Fruit fly (Drosophila melanogaster) whole organism: ENCODE data around the gene Hira.

Source experiments
- CG8478 ChIP-seq: fragments of >200 bp; optimal IDR thresholded peaks from 2 replicates; lab custom pipeline; 2018; ENCODE audit warnings: inconsistent platforms
- Dll ChIP-seq: fragments of >200 bp; optimal IDR thresholded peaks from 2 replicates; lab custom pipeline; 2017
- EcR ChIP-seq, 2 experiments: fragments of >200 bp; optimal IDR thresholded peaks; 2 replicates each; lab custom pipeline; 2017; ENCODE audit warnings: missing biosample characterization in 2 of 2, missing genetic modification characterization in 2 of 2, missing genetic modification reagents in 2 of 2
- pan ChIP-seq: fragments of >200 bp; optimal IDR thresholded peaks from 2 replicates; lab custom pipeline; 2017
- psq ChIP-seq: fragments of >200 bp; optimal IDR thresholded peaks from 2 replicates; lab custom pipeline; 2017
- usp ChIP-seq: fragments of >200 bp; optimal IDR thresholded peaks from 2 replicates; lab custom pipeline; 2017; ENCODE audit warnings: missing biosample characterization, missing genetic modification characterization, mixed read lengths

The Hira gene

DNA sequence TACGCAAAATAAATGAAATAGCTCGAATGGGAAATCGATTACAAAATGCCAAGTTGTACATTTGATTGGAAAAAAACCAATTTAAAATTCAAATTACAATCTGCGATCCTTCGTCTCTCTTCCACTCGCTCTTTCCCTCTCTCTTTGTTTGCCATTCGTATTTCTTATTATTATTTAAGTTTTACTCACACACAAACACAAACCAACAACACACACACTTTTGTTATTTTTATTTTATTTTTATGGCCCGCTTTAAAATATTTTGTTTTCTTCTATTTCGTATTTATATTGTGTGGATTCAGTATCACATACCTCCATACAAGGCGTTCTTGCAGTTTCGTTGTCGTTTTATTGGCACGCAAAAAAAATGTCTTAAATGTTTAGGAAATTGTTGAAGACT, 25.8 kb upstream of the Hira start:
- TF ChIP-seq CG8478 (lab: Kevin White, UChicago) (no peak), psq (lab: Kevin White, UChicago) (no peak), pan (lab: Kevin White, UChicago) (no peak), Dll (lab: Kevin White, UChicago) (no peak), EcR (GFP tag; optimal IDR thresholded peaks at IDR 0.05; lab: Kevin White, UChicago) (no peak), usp (no peak)

DNA sequence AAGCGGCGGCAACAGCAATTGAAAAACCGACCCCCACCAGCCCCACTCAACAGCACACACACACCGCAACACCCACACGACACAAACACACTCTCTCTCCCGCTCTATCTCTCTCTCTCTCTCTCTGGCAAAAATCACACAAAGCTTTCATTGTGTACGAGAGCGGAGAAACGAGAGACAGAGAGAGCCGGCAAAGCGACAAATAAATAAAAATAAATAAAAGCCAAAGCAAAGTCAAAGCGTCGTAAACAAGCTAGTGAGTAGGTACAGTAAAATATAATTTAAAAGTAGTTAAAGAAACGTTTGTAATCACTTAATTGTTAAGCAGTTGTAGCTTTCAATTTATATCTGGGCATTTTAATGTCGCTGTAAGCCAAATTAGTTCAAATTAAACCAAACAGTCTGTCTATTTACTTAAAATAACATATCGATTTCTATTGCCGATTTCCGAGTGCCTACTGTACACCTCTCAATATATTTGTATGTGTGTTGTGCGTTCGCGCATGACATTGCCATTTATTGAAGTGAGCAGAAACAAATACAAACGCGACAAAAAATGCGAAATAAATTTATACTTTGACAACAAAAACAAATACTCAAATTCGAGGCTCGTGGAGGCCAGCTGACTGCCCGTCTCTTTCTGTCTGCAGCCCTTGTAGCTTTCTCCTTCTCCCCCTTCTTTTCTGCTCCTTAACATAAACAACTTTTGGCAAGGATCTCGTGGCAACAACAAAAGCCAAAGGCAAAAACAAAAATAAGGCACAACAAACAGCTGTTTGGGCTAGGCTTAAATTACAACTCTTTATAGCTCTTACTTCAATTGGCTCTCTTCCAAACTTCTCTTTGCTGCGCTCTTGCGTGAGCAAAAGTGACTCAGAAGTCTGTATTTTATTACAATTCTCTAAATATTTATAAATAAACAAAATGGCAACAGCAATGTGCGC, 24.9 kb upstream of the Hira start:
- TF ChIP-seq EcR (GFP tag; optimal IDR thresholded peaks at IDR 0.05; lab: Kevin White, UChicago) (no peak), usp (no peak), pan (lab: Kevin White, UChicago) (no peak), CG8478 (lab: Kevin White, UChicago) (no peak), psq (lab: Kevin White, UChicago) (no peak), Dll (lab: Kevin White, UChicago) (peak; percentile 97)

DNA sequence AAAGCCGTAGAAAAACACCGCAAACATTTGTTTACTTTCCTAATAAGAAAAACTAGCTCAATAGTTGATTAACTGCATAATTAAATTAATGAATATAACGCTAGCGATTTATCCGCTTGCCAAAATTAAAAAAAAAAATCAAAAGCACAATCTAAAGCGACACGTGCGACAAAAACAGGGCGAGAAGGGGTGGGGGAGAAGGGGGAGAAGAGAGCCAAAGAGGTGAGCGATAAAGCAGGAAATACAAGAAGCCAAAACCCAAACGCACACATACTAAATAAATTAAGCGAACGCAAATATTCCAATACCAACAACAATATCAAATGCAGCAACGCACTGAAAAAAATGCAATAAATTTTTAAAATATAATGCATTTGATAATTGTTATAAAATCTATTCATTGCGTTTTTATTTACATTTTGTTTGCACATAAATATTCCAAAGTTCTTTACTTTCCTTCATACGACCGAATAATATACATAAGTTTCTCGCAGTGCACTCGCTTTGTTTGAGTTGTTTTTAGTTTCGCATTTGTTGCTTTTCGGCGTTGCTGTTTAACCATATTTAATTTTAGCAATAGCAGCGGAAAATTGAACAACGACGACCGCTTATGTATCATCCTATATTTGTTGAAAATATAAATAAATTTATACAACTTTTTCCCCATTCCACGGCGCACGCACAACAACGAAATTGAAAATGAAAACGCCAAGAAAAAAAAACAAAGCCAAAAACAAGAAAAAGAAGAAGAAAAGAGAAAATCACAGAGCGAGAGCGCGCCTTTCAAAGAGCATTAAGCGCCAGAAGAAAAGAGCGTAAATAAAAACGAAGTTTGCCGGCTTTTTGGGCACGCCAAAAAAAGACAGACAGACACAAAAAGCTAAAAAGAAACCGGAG, 23.7 kb upstream of the Hira start:
- TF ChIP-seq CG8478 (lab: Kevin White, UChicago) (no peak), psq (lab: Kevin White, UChicago) (no peak), EcR (GFP tag; optimal IDR thresholded peaks at IDR 0.05; lab: Kevin White, UChicago) (no peak), pan (lab: Kevin White, UChicago) (no peak), usp (no peak), Dll (lab: Kevin White, UChicago) (no peak)

DNA sequence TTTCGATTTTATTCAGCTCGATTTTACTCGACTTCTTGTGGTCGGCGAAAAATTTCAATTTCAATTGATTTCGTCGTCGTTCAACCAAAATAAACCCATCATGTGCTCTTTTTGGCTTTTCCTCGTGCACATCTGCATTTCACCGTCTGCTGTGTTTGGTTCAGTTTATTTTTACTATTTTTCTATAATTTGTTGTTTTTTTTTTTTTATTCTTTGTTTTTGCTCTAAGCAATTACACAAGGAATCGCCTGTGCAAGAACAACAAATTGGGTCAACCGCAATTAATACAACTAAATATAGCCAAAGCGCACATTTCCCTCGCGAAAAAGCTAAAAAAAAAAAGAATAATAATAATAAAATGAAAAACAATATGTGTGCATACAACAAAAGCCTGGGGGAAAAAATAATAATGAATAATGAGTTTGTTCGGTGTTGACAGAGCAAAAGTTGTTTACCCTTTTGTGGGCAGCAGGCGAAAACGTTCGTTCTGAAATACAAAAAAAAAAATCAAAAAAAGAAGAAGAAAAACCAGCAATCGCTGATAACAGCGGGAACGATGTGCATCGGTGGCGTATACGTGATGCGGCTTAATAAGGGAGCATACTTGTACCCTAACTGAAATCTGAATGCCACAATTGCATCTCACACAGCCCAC, 22.2 kb upstream of the Hira start:
- TF ChIP-seq EcR (GFP tag; optimal IDR thresholded peaks at IDR 0.05; lab: Kevin White, UChicago) (no peak), psq (lab: Kevin White, UChicago) (no peak), usp (no peak), Dll (lab: Kevin White, UChicago) (no peak), pan (lab: Kevin White, UChicago) (no peak), CG8478 (lab: Kevin White, UChicago) (no peak)

DNA sequence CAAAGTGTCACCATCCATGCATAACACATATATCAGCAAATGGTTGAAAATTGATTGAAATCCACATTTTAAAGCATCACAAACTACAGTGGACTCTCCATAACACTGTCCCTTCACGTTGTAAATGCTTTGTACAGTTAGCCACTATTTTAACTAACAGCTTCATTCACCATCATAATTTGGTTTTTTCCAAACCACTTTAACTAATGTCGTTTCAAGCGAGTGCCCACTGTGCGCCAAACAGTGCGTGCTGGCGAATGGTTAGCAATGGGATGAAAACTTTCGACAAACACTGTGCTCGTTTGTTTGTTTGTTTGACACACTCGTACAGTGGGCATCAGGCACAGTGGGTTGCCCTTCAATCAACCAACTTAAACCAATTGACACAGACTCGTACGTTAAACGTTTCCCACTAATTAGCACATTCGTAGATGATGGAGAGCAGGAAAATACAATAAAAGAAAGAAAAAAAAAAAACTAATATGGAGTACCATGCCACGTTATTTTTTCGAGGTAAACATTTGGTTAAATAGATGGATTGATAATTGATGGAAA, 21.6 kb upstream of the Hira start:
- no peak for TF ChIP-seq psq (lab: Kevin White, UChicago)
- TF ChIP-seq Dll (lab: Kevin White, UChicago) = no peak
- no peak for TF ChIP-seq EcR (GFP tag; optimal IDR thresholded peaks at IDR 0.05; lab: Kevin White, UChicago)
- no peak for TF ChIP-seq pan (lab: Kevin White, UChicago)
- TF ChIP-seq usp = no peak
- no peak for TF ChIP-seq CG8478 (lab: Kevin White, UChicago)

DNA sequence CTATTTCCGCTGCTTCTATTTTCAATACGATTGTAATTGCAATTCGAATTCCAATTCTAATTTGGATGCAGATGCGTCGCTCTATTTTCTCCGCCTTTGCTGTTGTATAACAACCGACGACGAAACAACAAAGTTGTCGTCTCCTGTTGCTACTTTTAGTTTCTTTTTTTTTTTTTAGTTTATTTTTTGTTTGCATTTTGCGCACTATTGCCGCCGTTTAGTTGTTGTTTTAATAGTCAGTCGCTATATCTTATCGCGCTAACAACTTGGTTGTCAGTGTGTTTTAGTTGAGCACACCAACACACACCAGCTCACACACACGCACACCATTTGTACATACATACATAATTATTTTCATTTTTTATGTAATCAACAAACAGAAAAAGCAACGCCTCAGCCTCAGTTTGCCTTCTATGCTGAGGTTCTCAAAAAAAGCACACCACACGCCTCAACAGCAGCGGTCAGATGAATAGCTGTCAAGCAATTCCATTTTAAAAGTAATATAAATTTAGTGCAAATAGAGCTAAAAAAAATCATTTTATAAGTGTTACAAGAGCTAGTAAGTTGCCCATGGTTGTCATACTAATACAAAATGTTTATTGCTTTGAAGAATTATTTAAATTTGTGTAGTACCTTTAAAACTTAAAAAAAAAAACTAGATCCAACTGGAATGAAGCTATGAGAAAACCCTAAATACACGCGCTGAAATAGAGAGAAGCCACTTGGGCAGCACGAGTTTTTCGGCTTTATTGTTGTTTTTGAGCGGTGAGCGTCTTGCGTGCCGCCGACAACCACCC, 20.4 kb upstream of the Hira start:
- TF ChIP-seq CG8478 (lab: Kevin White, UChicago) = no peak

DNA sequence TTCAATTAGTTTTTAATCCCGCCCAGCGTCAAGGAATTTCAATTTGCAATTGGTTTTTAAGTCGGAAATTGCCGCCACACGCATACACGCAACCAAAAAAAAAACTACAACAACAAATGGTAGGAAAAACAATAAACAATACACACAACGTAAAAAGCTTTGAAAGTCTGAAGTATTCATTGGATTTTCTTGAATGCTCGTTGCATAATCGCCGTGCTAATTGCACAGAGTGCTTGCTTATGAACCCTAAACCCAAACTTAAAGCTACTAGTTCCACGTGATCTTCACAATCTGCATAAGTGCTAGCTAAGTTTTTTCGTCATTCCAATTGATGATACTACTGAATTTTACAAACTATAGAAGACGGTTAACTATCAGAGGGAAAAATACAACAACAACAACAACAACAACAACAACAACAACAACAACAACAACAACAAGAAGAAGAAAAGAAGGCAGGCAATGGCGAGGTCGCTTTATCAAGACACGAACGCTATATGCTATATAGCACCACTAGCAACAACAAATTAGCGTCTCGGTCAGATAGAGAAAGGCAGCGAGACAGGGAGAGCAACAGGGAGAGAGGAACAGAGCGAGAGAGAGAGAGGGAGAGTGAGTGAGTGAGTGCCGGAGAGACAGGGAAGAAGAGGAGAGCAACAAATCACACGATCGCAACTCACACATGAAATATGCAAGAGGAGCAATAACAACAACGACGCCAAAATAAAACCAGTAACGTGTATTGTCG, 19.6 kb upstream of the Hira start:
- TF ChIP-seq pan (lab: Kevin White, UChicago) (no peak), Dll (lab: Kevin White, UChicago) (no peak)

DNA sequence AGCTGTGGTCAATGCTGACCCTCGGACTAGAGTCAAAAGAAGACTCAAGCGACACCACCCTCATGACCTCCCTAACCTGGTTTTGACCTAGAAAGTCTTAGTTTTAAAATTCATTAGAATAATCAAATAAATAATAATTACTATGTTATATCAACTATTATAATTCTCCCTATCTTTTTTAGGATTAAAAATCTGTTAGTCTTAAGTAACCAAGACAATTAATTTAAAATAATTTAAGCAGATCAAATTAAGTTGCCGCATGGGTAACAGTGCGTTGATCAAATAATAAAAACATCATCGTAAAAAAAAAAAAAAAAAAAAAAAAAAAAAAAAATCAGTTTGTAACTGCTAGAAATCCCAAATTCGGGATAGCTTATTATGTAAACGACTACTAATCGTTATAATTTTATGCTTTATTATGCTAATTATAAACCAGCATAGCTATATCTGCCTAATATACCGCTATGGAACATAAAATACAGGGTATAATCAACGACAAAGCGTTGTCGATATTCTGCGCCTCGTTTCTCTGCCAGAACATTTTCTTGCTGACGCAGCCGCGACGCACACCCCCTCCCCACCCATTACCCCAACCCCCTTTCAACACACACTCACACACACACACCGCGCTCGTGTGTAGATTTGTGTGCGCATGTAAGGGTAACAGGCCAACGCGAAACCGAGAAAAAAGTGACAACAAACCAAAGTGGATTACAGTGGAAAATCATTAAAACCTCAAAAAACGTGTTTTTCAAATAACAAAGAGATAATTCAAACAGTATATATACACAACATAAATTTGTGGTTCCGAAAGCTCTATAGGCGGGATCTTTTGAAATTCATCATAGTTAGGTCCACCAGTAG, 18.7 kb upstream of the Hira start:
- peak; percentile 77 for TF ChIP-seq pan (lab: Kevin White, UChicago)

DNA sequence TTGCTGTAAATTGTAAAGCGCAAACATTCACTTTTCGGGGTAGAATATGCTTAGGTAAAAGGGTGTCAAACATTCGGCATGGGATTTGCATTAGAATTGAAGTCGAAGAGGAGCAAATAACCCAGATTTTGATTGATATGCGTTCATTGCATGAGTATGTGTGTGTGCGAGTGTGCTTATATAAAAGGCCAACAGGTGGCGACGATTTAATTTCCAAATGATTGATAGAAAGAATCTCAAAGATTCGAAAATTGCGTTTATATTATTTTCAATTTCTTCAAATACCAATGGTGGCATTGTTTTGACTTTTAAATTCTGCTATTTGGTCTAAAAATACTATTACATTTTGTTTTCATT, 18.1 kb upstream of the Hira start:
- TF ChIP-seq EcR (GFP tag; optimal IDR thresholded peaks at IDR 0.05; lab: Kevin White, UChicago) (no peak), CG8478 (lab: Kevin White, UChicago) (no peak), pan (lab: Kevin White, UChicago) (no peak), usp (no peak)
